Worm (Caenorhabditis elegans) whole organism, midembryonic: ENCODE results near the gene T15H9.4.

ENCODE experiments used
- T22C8.4 ChIP-seq: fragments of 200-800 bp; sonication (Bioruptor generic); IDR thresholded peaks from 2 replicates; pipeline ENCODE4 v1.3.6; 2022; ENCODE audit warnings: missing genetic modification characterization, missing compliant biosample characterization
- cog-1 ChIP-seq: sonication (generic microtip); optimal IDR thresholded peaks from 2 replicates; lab custom pipeline; 2016; ENCODE audit warnings: missing genetic modification characterization, missing compliant biosample characterization
- flt-1 ChIP-seq: fragments of 200-800 bp; sonication (Bioruptor generic); IDR thresholded peaks from 2 replicates; pipeline ENCODE4 v1.3.6; 2022; ENCODE audit warnings: missing genetic modification characterization, missing compliant biosample characterization
- ref-1 ChIP-seq: fragments of 200-800 bp; sonication (Bioruptor generic); conservative IDR thresholded peaks from 2 replicates; pipeline ENCODE4 v1.3.6; 2022; ENCODE audit warnings: missing genetic modification reagents, missing genetic modification characterization, missing compliant biosample characterization
- tab-1 ChIP-seq: fragments of 200-800 bp; sonication (Bioruptor generic); IDR thresholded peaks from 2 replicates; pipeline ENCODE4 v1.3.6; 2022; ENCODE audit warnings: missing genetic modification characterization, missing compliant biosample characterization
- ztf-23 ChIP-seq: fragments of 200-800 bp; sonication (Bioruptor generic); IDR thresholded peaks from 2 replicates; pipeline ENCODE4 v1.3.6; 2022; ENCODE audit warnings: missing genetic modification reagents, missing genetic modification characterization, missing compliant biosample characterization
- ztf-29 ChIP-seq: fragments of 200-800 bp; sonication (Bioruptor generic); IDR thresholded peaks from 2 replicates; pipeline ENCODE4 v1.3.6; 2022; ENCODE audit warnings: missing genetic modification reagents, missing genetic modification characterization, missing compliant biosample characterization

ce11 chrII:9649191-9649590 is 37.5 kb downstream of the T15H9.4 start, which contains the start of gene ZK1307.9:
- no peak for TF ChIP-seq flt-1 (GFP tag; lab: Robert Waterston, UW)
- TF ChIP-seq ztf-29 = no peak
- no peak for TF ChIP-seq ref-1 (GFP tag; lab: Robert Waterston, UW)
- TF ChIP-seq T22C8.4 (GFP tag; lab: Robert Waterston, UW) = no peak
- TF ChIP-seq tab-1 (GFP tag; lab: Robert Waterston, UW) = no peak
- no peak for TF ChIP-seq ztf-23 (GFP tag; lab: Robert Waterston, UW)
- TF ChIP-seq cog-1 (tag; lab: Kevin White, UChicago) = no peak
